Worm (Caenorhabditis elegans): ENCODE data around the gene reps-1.
"Not testable (repeated sequence)": the region's sequence is repeated elsewhere in the genome, so short reads cannot be mapped to it uniquely, and the experiment has no call there.

reps-1 gene

DNA sequence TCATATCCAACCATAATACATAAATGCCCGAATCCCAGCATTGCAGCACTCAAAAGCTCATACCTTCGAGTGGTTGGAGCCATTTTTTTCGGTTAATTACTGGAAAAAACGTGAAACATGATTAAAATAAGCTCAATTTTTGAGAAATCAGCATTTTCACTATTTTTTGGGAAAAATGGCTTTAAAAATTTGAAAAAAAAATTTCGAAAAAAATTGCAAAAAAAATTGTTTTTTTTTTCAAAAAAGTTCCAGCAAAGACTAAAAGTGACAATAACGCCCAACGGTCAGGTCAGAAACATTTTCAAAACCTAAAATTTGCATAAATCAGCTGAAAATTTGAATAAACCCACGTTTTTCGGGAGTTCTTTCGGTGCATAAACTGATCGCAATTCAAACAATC is 34.4 kb upstream of the reps-1 start, which contains the start of gene Y39B6A.29:
Gene Y39B6A.29 (minus strand): TSS at position 101 of the 400 bp plus-strand sequence.
- no peak for TF ChIP-seq hlh-1 (tag; optimal IDR thresholded peaks at IDR 0.05)

ce11 chrV:19019239-19019638 is 28.9 kb upstream of the reps-1 start:
- TF ChIP-seq blmp-1 (tag; optimal IDR thresholded peaks at IDR 0.05), result no peak
- TF ChIP-seq sem-2 (GFP tag; optimal IDR thresholded peaks at IDR 0.05), result no peak
- TF ChIP-seq elt-3 (tag; optimal IDR thresholded peaks at IDR 0.05), result no peak
- no peak for TF ChIP-seq unc-62 (GFP tag; optimal IDR thresholded peaks at IDR 0.05)
- no peak for TF ChIP-seq ceh-39 (tag; optimal IDR thresholded peaks at IDR 0.05)
- TF ChIP-seq M03D4.4 (tag; optimal IDR thresholded peaks at IDR 0.05), result no peak
- no peak for TF ChIP-seq ceh-83 (GFP tag; optimal IDR thresholded peaks at IDR 0.05)
- TF ChIP-seq sptf-1 (tag; optimal IDR thresholded peaks at IDR 0.05), result no peak
- TF ChIP-seq hlh-1 (tag; optimal IDR thresholded peaks at IDR 0.05), result no peak

ce11 chrV:19014273-19014672 is 24.0 kb upstream of the reps-1 start, which contains the start of gene Y39B6A.30:
Y39B6A.30 (plus strand) TSS chrV:19014573.
- not testable (repeated sequence) for TF ChIP-seq ztf-11 (tag; optimal IDR thresholded peaks at IDR 0.05); lin-32 (GFP tag; optimal IDR thresholded peaks at IDR 0.05); mab-5 (tag; optimal IDR thresholded peaks at IDR 0.05)

- no peak for TF ChIP-seq nhr-76 (tag; optimal IDR thresholded peaks at IDR 0.05)
- TF ChIP-seq elt-3 (tag; optimal IDR thresholded peaks at IDR 0.05), result no peak
- TF ChIP-seq ztf-11 (tag; optimal IDR thresholded peaks at IDR 0.05), result no peak
- TF ChIP-seq blmp-1 (tag; optimal IDR thresholded peaks at IDR 0.05), result no peak
- TF ChIP-seq zip-8 (tag; optimal IDR thresholded peaks at IDR 0.05), result no peak
- TF ChIP-seq elt-1 (tag; optimal IDR thresholded peaks at IDR 0.05; ENCODE audit: borderline replicate concordance, insufficient read depth), result no peak
- TF ChIP-seq mep-1 (tag; optimal IDR thresholded peaks at IDR 0.05), result no peak
- no peak for TF ChIP-seq pha-4 (tag; optimal IDR thresholded peaks at IDR 0.05)
- no peak for TF ChIP-seq sem-2 (GFP tag; optimal IDR thresholded peaks at IDR 0.05)
- TF ChIP-seq nhr-2 (tag; optimal IDR thresholded peaks at IDR 0.05), result no peak
- no peak for TF ChIP-seq bed-3 (GFP tag; optimal IDR thresholded peaks at IDR 0.05)
- TF ChIP-seq flh-1 (GFP tag; optimal IDR thresholded peaks at IDR 0.05), result no peak
- no peak for TF ChIP-seq cnd-1 (tag; optimal IDR thresholded peaks at IDR 0.05)
- no peak for TF ChIP-seq unc-62 (GFP tag; optimal IDR thresholded peaks at IDR 0.05)
- TF ChIP-seq drap-1 (GFP tag; optimal IDR thresholded peaks at IDR 0.05), result no peak
- no peak for TF ChIP-seq unc-120 (tag; optimal IDR thresholded peaks at IDR 0.05; ENCODE audit: poor library complexity, severe bottlenecking)
- no peak for TF ChIP-seq nhr-28 (tag; optimal IDR thresholded peaks at IDR 0.05)
- TF ChIP-seq lin-13 (tag; optimal IDR thresholded peaks at IDR 0.05), result no peak
- no peak for TF ChIP-seq ceh-43 (GFP tag; optimal IDR thresholded peaks at IDR 0.05)
- TF ChIP-seq lsy-2 (tag; optimal IDR thresholded peaks at IDR 0.05), result no peak
These were observed 22.9 kb upstream of the reps-1 start for ce11 chrV:19013215-19013614.

ce11 chrV:19010405-19010804 is 20.1 kb upstream of the reps-1 start:
- TF ChIP-seq flh-1 (GFP tag; optimal IDR thresholded peaks at IDR 0.05) (no peak), pha-4 (tag; optimal IDR thresholded peaks at IDR 0.05) (no peak), mls-2 (tag; optimal IDR thresholded peaks at IDR 0.05) (no peak), elt-3 (tag; optimal IDR thresholded peaks at IDR 0.05) (no peak)

DNA sequence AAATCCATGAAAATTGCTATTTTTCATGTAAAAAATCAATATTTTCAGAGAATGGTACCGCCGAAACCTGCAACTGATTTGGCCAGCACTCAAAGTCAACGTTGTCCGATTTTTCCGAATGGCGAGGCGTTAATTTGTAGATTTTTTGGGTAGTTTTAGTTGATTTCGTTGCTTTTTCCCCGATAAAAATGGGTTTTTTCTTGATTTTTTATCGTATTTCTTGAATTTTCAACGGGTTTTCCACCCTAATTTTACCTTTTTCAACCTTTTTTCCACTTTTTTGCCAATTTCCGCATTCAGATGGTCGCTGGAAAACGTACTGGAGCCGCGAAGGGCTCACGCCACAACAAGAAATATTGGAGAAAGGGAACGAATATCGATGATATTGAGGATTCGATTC is 11.4 kb upstream of the reps-1 start, which contains the start of gene Y39B6A.33:
Gene Y39B6A.33 (plus strand): TSS at position 301 of the 400 bp plus-strand sequence.
- TF ChIP-seq M03D4.4 (tag; optimal IDR thresholded peaks at IDR 0.05), result no peak
- TF ChIP-seq nhr-28 (tag; optimal IDR thresholded peaks at IDR 0.05), result no peak
- no peak for TF ChIP-seq elt-1 (tag; optimal IDR thresholded peaks at IDR 0.05; ENCODE audit: borderline replicate concordance, insufficient read depth)
- no peak for TF ChIP-seq ces-1 (GFP tag; optimal IDR thresholded peaks at IDR 0.05)
- TF ChIP-seq lin-13 (tag; optimal IDR thresholded peaks at IDR 0.05), result no peak
- TF ChIP-seq flh-1 (GFP tag; optimal IDR thresholded peaks at IDR 0.05), result no peak
- no peak for TF ChIP-seq hlh-1 (tag; optimal IDR thresholded peaks at IDR 0.05)
- TF ChIP-seq sptf-1 (tag; optimal IDR thresholded peaks at IDR 0.05), result no peak
- no peak for TF ChIP-seq unc-120 (tag; optimal IDR thresholded peaks at IDR 0.05; ENCODE audit: poor library complexity, severe bottlenecking)
- TF ChIP-seq cnd-1 (tag; optimal IDR thresholded peaks at IDR 0.05), result no peak
- TF ChIP-seq mep-1 (tag; optimal IDR thresholded peaks at IDR 0.05), result no peak
- no peak for TF ChIP-seq ceh-83 (GFP tag; optimal IDR thresholded peaks at IDR 0.05)
- TF ChIP-seq ztf-11 (tag; optimal IDR thresholded peaks at IDR 0.05), result no peak
- no peak for TF ChIP-seq nhr-237 (tag; optimal IDR thresholded peaks at IDR 0.05)
- no peak for TF ChIP-seq mls-2 (tag; optimal IDR thresholded peaks at IDR 0.05)

All from whole organism, mixed stage, embryonic.